Fruit fly (Drosophila melanogaster) whole organism, embryonic: ENCODE data around the gene CG6733.

ENCODE experiments used
- Adf1 ChIP-seq: fragments of 200-800 bp; sonication (Bioruptor generic); IDR thresholded peaks from 2 replicates; pipeline ENCODE4 v1.3.6; 2022; ENCODE audit warnings: missing biosample characterization, missing genetic modification characterization
- B-H1 ChIP-seq: fragments of 200-800 bp; sonication (Bioruptor generic); IDR thresholded peaks from 3 replicates; pipeline ENCODE4 v1.3.6; 2022; ENCODE audit warnings: missing biosample characterization, missing genetic modification characterization
- CG10321 ChIP-seq: fragments of 200-800 bp; sonication (Bioruptor generic); IDR thresholded peaks from 2 replicates; pipeline ENCODE4 v1.3.6; 2022; ENCODE audit warnings: missing biosample characterization, missing genetic modification characterization
- CG10431 ChIP-seq: fragments of 200-800 bp; sonication (Bioruptor generic); optimal IDR thresholded peaks from 3 replicates; lab custom pipeline; 2018; ENCODE audit warnings: missing biosample characterization, mild to moderate bottlenecking, missing genetic modification characterization
- CG10462 ChIP-seq: fragments of 200-800 bp; sonication (Bioruptor generic); optimal IDR thresholded peaks from 2 replicates; lab custom pipeline; 2016; ENCODE audit warnings: missing biosample characterization, missing genetic modification characterization
- CG12236 ChIP-seq: fragments of 200-800 bp; sonication (Bioruptor generic); optimal IDR thresholded peaks from 2 replicates; lab custom pipeline; 2016; ENCODE audit warnings: missing biosample characterization, missing genetic modification characterization
- CG12769 ChIP-seq: fragments of 200-800 bp; sonication (Bioruptor generic); optimal IDR thresholded peaks from 2 replicates; lab custom pipeline; 2019; ENCODE audit warnings: missing biosample characterization, mild to moderate bottlenecking, missing genetic modification characterization, moderate library complexity
- CG13123 ChIP-seq: fragments of 200-800 bp; sonication (Bioruptor generic); optimal IDR thresholded peaks from 2 replicates; lab custom pipeline; 2016; ENCODE audit warnings: missing biosample characterization, missing genetic modification characterization
- CG17829 ChIP-seq: fragments of 200-800 bp; optimal IDR thresholded peaks from 2 replicates; lab custom pipeline; 2019; ENCODE audit warnings: missing biosample characterization, mild to moderate bottlenecking, missing genetic modification characterization, moderate library complexity
- CG2712 ChIP-seq: fragments of 200-800 bp; optimal IDR thresholded peaks from 3 replicates; lab custom pipeline; 2019; ENCODE audit warnings: missing biosample characterization, mild to moderate bottlenecking, missing genetic modification characterization, moderate library complexity
- CG32532 ChIP-seq: fragments of 200-800 bp; sonication (Bioruptor generic); IDR thresholded peaks from 2 replicates; pipeline ENCODE4 v1.3.6; 2022; ENCODE audit warnings: missing biosample characterization, missing genetic modification characterization
- CG32767 ChIP-seq: fragments of 200-800 bp; sonication (Bioruptor generic); IDR thresholded peaks from 2 replicates; pipeline ENCODE4 v1.3.6; 2022; ENCODE audit warnings: missing biosample characterization, missing genetic modification characterization
- CG34376 ChIP-seq: fragments of 200-800 bp; sonication (Bioruptor generic); optimal IDR thresholded peaks from 2 replicates; lab custom pipeline; 2018; ENCODE audit warnings: missing biosample characterization, mild to moderate bottlenecking, missing genetic modification characterization
- CG6175 ChIP-seq: fragments of 200-800 bp; sonication (Bioruptor generic); IDR thresholded peaks from 3 replicates; pipeline ENCODE4 v1.3.6; 2022; ENCODE audit warnings: missing biosample characterization, missing genetic modification characterization
- CG7556 ChIP-seq: fragments of 200-800 bp; sonication (Bioruptor generic); optimal IDR thresholded peaks from 2 replicates; lab custom pipeline; 2017; ENCODE audit warnings: missing biosample characterization, mild to moderate bottlenecking, missing genetic modification characterization
- CG7928 ChIP-seq: fragments of 200-800 bp; sonication (Bioruptor generic); optimal IDR thresholded peaks from 2 replicates; lab custom pipeline; 2017; ENCODE audit warnings: missing biosample characterization, mild to moderate bottlenecking, missing genetic modification characterization
- CG7987 ChIP-seq: fragments of 200-800 bp; sonication (Bioruptor generic); optimal IDR thresholded peaks from 2 replicates; lab custom pipeline; 2018; ENCODE audit warnings: missing biosample characterization, mild to moderate bottlenecking, missing genetic modification characterization, moderate library complexity
- CG8290 ChIP-seq, 3 experiments: fragments of 200-800 bp; sonication (Bioruptor generic); optimal IDR thresholded peaks; 2 replicates each; lab custom pipeline; 2016 to 2019; ENCODE audit warnings: missing biosample characterization in 3 of 3, missing genetic modification characterization in 3 of 3, mild to moderate bottlenecking in 2 of 3, moderate library complexity in 1 of 3
- CG8478 ChIP-seq: fragments of >200 bp; optimal IDR thresholded peaks from 2 replicates; lab custom pipeline; 2018
- CoRest ChIP-seq: fragments of 200-800 bp; sonication (Bioruptor generic); optimal IDR thresholded peaks from 3 replicates; lab custom pipeline; 2018; ENCODE audit warnings: missing biosample characterization, mild to moderate bottlenecking, missing genetic modification characterization, moderate library complexity
- Deaf1 ChIP-seq: fragments of 200-800 bp; optimal IDR thresholded peaks from 3 replicates; lab custom pipeline; 2019; ENCODE audit warnings: missing biosample characterization, mild to moderate bottlenecking, missing genetic modification characterization, moderate library complexity
- Dfd ChIP-seq, 2 experiments: fragments of >200 bp; optimal IDR thresholded peaks; 2 replicates each; lab custom pipeline; 2017; ENCODE audit warnings: missing biosample characterization in 2 of 2, missing genetic modification characterization in 2 of 2
- Dll ChIP-seq: fragments of 200-800 bp; sonication (Bioruptor generic); IDR thresholded peaks from 4 replicates; pipeline ENCODE4 v1.3.6; 2022; ENCODE audit warnings: missing biosample characterization, missing genetic modification characterization; ENCODE audit not compliant: partially characterized antibody
- GATAe ChIP-seq: fragments of 200-800 bp; sonication (Bioruptor generic); conservative IDR thresholded peaks from 2 replicates; pipeline ENCODE4 v1.3.6; 2022; ENCODE audit warnings: missing biosample characterization, missing genetic modification characterization
- Nf-YB ChIP-seq: fragments of 200-800 bp; sonication (Bioruptor generic); optimal IDR thresholded peaks from 3 replicates; lab custom pipeline; 2019; ENCODE audit warnings: missing biosample characterization, mild to moderate bottlenecking, missing genetic modification characterization, moderate library complexity
- Nf-YC ChIP-seq: fragments of 200-800 bp; optimal IDR thresholded peaks from 3 replicates; lab custom pipeline; 2019; ENCODE audit warnings: missing biosample characterization, mild to moderate bottlenecking, missing genetic modification characterization, moderate library complexity
- abd-A ChIP-seq: fragments of 200-800 bp; sonication (Bioruptor generic); optimal IDR thresholded peaks from 3 replicates; lab custom pipeline; 2019; ENCODE audit warnings: missing biosample characterization, mild to moderate bottlenecking, missing genetic modification characterization, moderate library complexity
- bab2 ChIP-seq: fragments of 200-800 bp; sonication (Bioruptor generic); optimal IDR thresholded peaks from 2 replicates; lab custom pipeline; 2016; ENCODE audit warnings: missing biosample characterization, missing genetic modification characterization
- cato ChIP-seq: fragments of 200-800 bp; sonication (Bioruptor generic); optimal IDR thresholded peaks from 2 replicates; lab custom pipeline; 2016; ENCODE audit warnings: missing biosample characterization, missing genetic modification characterization, borderline replicate concordance
- cg ChIP-seq: fragments of 200-800 bp; sonication (Bioruptor generic); optimal IDR thresholded peaks from 3 replicates; lab custom pipeline; 2019; ENCODE audit warnings: missing biosample characterization, mild to moderate bottlenecking, missing genetic modification characterization, moderate library complexity
- chinmo ChIP-seq: fragments of 200-800 bp; sonication (Bioruptor generic); IDR thresholded peaks from 4 replicates; pipeline ENCODE4 v1.3.6; 2022; ENCODE audit warnings: missing biosample characterization, missing genetic modification characterization; ENCODE audit not compliant: partially characterized antibody
- dan ChIP-seq: fragments of 200-800 bp; sonication (Bioruptor generic); IDR thresholded peaks from 2 replicates; pipeline ENCODE4 v1.3.6; 2022; ENCODE audit warnings: missing biosample characterization, missing genetic modification characterization
- gcm ChIP-seq: fragments of 200-800 bp; sonication (Bioruptor generic); optimal IDR thresholded peaks from 2 replicates; lab custom pipeline; 2019; ENCODE audit warnings: missing biosample characterization, mild to moderate bottlenecking, missing genetic modification characterization, moderate library complexity
- ind ChIP-seq: fragments of 200-800 bp; sonication (Bioruptor generic); optimal IDR thresholded peaks from 3 replicates; lab custom pipeline; 2016; ENCODE audit warnings: missing biosample characterization, missing genetic modification characterization
- insv ChIP-seq, 2 experiments: fragments of 200-800 bp; sonication (Bioruptor generic); optimal IDR thresholded peaks; 3 replicates each; lab custom pipeline; 2016 to 2018; ENCODE audit warnings: missing biosample characterization in 2 of 2, missing genetic modification characterization in 2 of 2
- knrl ChIP-seq: fragments of 200-800 bp; sonication (Bioruptor generic); IDR thresholded peaks from 3 replicates; pipeline ENCODE4 v1.3.6; 2022; ENCODE audit warnings: missing biosample characterization, missing genetic modification characterization; ENCODE audit not compliant: partially characterized antibody
- nerfin-1 ChIP-seq: fragments of 200-800 bp; sonication (Bioruptor generic); optimal IDR thresholded peaks from 3 replicates; lab custom pipeline; 2019; ENCODE audit warnings: missing biosample characterization, mild to moderate bottlenecking, missing genetic modification characterization, moderate library complexity
- nerfin-2 ChIP-seq: fragments of 200-800 bp; sonication (Bioruptor generic); IDR thresholded peaks from 2 replicates; pipeline ENCODE4 v1.3.6; 2022; ENCODE audit warnings: missing biosample characterization, missing genetic modification characterization; ENCODE audit not compliant: partially characterized antibody
- oc ChIP-seq: fragments of 200-800 bp; sonication (Bioruptor generic); optimal IDR thresholded peaks from 2 replicates; lab custom pipeline; 2018; ENCODE audit warnings: missing biosample characterization, mild to moderate bottlenecking, missing genetic modification characterization, moderate library complexity
- sd ChIP-seq: fragments of 200-800 bp; sonication (Bioruptor generic); optimal IDR thresholded peaks from 3 replicates; lab custom pipeline; 2018; ENCODE audit warnings: missing biosample characterization, mild to moderate bottlenecking, missing genetic modification characterization, moderate library complexity
- tll ChIP-seq, 2 experiments: fragments of 200-800 bp in 1 of 2; fragments of >200 bp in 1 of 2; sonication (Bioruptor generic) in 1 of 2; optimal IDR thresholded peaks; 2 replicates each; lab custom pipeline; 2017 to 2019; ENCODE audit warnings: missing biosample characterization in 2 of 2, missing genetic modification characterization in 2 of 2, mild to moderate bottlenecking in 1 of 2, moderate library complexity in 1 of 2
- ttk ChIP-seq: fragments of 200-800 bp; sonication (Bioruptor generic); IDR thresholded peaks from 2 replicates; pipeline ENCODE4 v2.1.2; 2022; ENCODE audit warnings: missing biosample characterization, missing genetic modification characterization
- twi ChIP-seq: fragments of 200-800 bp; optimal IDR thresholded peaks from 2 replicates; lab custom pipeline; 2019; ENCODE audit warnings: missing biosample characterization, mild to moderate bottlenecking, missing genetic modification characterization, moderate library complexity
- vnd ChIP-seq: fragments of 200-800 bp; sonication (Bioruptor generic); IDR thresholded peaks from 3 replicates; pipeline ENCODE4 v1.3.6; 2022; ENCODE audit warnings: missing biosample characterization, missing genetic modification characterization; ENCODE audit not compliant: partially characterized antibody
- vvl ChIP-seq: fragments of 200-800 bp; sonication (Bioruptor generic); IDR thresholded peaks from 2 replicates; pipeline ENCODE4 v1.3.6; 2022; ENCODE audit warnings: missing biosample characterization, missing genetic modification characterization
- z ChIP-seq: fragments of 200-800 bp; sonication (Bioruptor generic); IDR thresholded peaks from 3 replicates; pipeline ENCODE4 v1.3.6; 2022; ENCODE audit warnings: missing biosample characterization, missing genetic modification characterization
- zen ChIP-seq: fragments of 200-800 bp; sonication (Bioruptor generic); optimal IDR thresholded peaks from 3 replicates; lab custom pipeline; 2018; ENCODE audit warnings: missing biosample characterization, mild to moderate bottlenecking, missing genetic modification characterization, moderate library complexity

The CG6733 gene

dm6 chr3R:23141678-23142338 lies 44.3 kb downstream of the CG6733 start, which contains the start of gene hh (continued):
- TF ChIP-seq gcm (GFP tag; lab: Kevin White, UChicago) = peak; percentile 43
- peak; percentile 26 for TF ChIP-seq CG17829 (tag; lab: Kevin White, UChicago)
- TF ChIP-seq tll (GFP tag; optimal IDR thresholded peaks at IDR 0.05; lab: Kevin White, UChicago) = peak in 1 of 2 experiments; percentile 59
- peak; percentile 99 for TF ChIP-seq CG8478 (lab: Kevin White, UChicago)
- no peak for TF ChIP-seq CG7556 (GFP tag; lab: Kevin White, UChicago)
- TF ChIP-seq chinmo (GFP tag; lab: Robert Waterston, UW) = 0 out of 4 replicates have a peak, but pooled peaks have one; percentile 18
- TF ChIP-seq zen (tag; lab: Kevin White, UChicago) = peak; percentile 40
- TF ChIP-seq cato = no peak
- TF ChIP-seq oc (tag; lab: Kevin White, UChicago) = peak; percentile 24
- no peak for TF ChIP-seq ind
- TF ChIP-seq CG6175 (GFP tag; lab: Robert Waterston, UW) = peak; percentile 33; the same call in 1 of the 3 replicates
- TF ChIP-seq twi = peak; percentile 97
- TF ChIP-seq abd-A (tag; lab: Kevin White, UChicago) = peak; percentile 44
- TF ChIP-seq CG34376 (GFP tag; lab: Kevin White, UChicago) = no peak
- TF ChIP-seq vvl (GFP tag; lab: Robert Waterston, UW) = 0 out of 2 replicates have a peak, but pooled peaks have one; percentile 24
- TF ChIP-seq CG13123 (GFP tag; lab: Kevin White, UChicago) = no peak
- TF ChIP-seq nerfin-1 (tag; lab: Kevin White, UChicago) = no peak
- peak; percentile 91 for TF ChIP-seq z
- TF ChIP-seq dan (GFP tag; lab: Robert Waterston, UW) = no peak
- TF ChIP-seq cg (GFP tag; lab: Kevin White, UChicago) = peak; percentile 100
- peak; percentile 35; the same call in 1 of the 3 replicates for TF ChIP-seq knrl (GFP tag; lab: Robert Waterston, UW)
- TF ChIP-seq Deaf1 (tag; lab: Kevin White, UChicago) = peak; percentile 95
- no peak for TF ChIP-seq CG32767 (GFP tag; lab: Robert Waterston, UW)
- peak; percentile 60 for TF ChIP-seq CoRest (tag; lab: Kevin White, UChicago)
- TF ChIP-seq GATAe (GFP tag; lab: Robert Waterston, UW) = no peak
- peak in 1 of 2 experiments; percentile 66 for TF ChIP-seq Dfd (GFP tag; optimal IDR thresholded peaks at IDR 0.05; lab: Kevin White, UChicago)
- no peak for TF ChIP-seq CG8290 (GFP tag; optimal IDR thresholded peaks at IDR 0.05; lab: Kevin White, UChicago)
- TF ChIP-seq CG8290 (tag; optimal IDR thresholded peaks at IDR 0.05; lab: Kevin White, UChicago) = peak in 1 of 2 experiments; percentile 31
- TF ChIP-seq CG12236 (GFP tag; lab: Kevin White, UChicago) = peak; percentile 81
- TF ChIP-seq vnd = peak; percentile 50; the same call in 2 of the 3 replicates
- peak; percentile 40 for TF ChIP-seq sd (tag; lab: Kevin White, UChicago)
- TF ChIP-seq Adf1 = peak; percentile 35; the same call in 1 of the 2 replicates
- peak; percentile 8 for TF ChIP-seq CG7987 (GFP tag; lab: Kevin White, UChicago)
- TF ChIP-seq CG2712 (tag; lab: Kevin White, UChicago) = peak; percentile 17
- TF ChIP-seq Nf-YC (tag; lab: Kevin White, UChicago) = peak; percentile 95
- peak in 1 of 2 experiments; percentile 71 for TF ChIP-seq insv (GFP tag; optimal IDR thresholded peaks at IDR 0.05; lab: Kevin White, UChicago)
- peak; percentile 9; the same call in 1 of the 2 replicates for TF ChIP-seq CG32532 (GFP tag; lab: Robert Waterston, UW)

dm6 chr3R:23143440-23143839 lies 45.9 kb downstream of the CG6733 start:
- TF ChIP-seq Nf-YB (peak; percentile 89), CG7928 (GFP tag; lab: Kevin White, UChicago) (no peak), Dll (no peak), CG10462 (GFP tag; lab: Kevin White, UChicago) (no peak), CG8478 (lab: Kevin White, UChicago) (no peak), nerfin-2 (GFP tag; lab: Robert Waterston, UW) (0 out of 2 replicates have a peak, but pooled peaks have one; percentile 4), twi (peak; percentile 41), vvl (GFP tag; lab: Robert Waterston, UW) (0 out of 2 replicates have a peak, but pooled peaks have one; percentile 17), CG6175 (GFP tag; lab: Robert Waterston, UW) (peak; percentile 94), bab2 (GFP tag; lab: Kevin White, UChicago) (no peak), CG10431 (GFP tag; lab: Kevin White, UChicago) (no peak), CG12769 (tag; lab: Kevin White, UChicago) (peak; percentile 53), B-H1 (GFP tag; lab: Robert Waterston, UW) (no peak), ttk (GFP tag; lab: Robert Waterston, UW) (0 out of 2 replicates have a peak, but pooled peaks have one; percentile 11), CG2712 (tag; lab: Kevin White, UChicago) (peak; percentile 93), CG10321 (GFP tag; lab: Robert Waterston, UW) (peak; percentile 14; the same call in 1 of the 2 replicates)
